Fruit fly (Drosophila melanogaster): ENCODE measurements around the gene CtsL4.
A peak's percentile ranks its signal among the peaks of the same experiment; 100 is the strongest.

CtsL4 gene

DNA sequence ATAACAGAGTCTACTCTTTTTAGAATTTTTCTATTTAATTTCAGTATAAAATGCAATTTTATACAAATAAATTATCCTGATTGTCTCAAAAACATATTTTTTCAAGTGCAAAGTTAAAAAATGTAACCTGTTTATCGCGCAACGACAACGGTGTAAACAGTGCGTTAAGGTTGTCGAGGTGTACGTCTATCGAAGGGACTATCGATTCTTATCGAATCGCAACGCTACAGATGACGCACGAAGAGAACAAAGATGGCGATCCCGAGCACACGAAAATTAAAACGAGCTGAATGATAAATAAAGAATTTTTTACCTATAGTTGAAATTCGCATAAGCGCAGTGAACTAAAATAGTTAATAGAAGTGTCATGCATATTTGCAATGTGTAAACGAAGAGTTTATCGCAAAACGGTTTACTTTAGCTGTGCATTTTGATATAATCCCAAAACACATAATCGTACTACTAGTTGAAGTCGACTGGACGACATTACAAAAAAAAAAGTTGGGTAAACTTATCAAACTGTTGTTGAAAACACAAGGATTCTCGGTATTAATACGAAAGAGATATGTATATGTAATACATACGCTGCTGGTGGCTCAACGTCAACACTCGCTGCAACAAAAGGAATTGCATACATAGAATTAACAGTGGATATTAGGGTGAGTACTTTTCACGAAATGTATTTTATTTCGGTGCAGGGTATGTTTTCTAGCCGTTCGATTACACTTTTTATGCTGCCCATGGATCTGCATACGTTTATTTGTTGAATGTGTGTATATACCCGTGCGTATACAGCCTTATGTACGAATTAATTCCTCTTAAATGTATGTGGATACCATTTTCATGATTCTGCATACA is 31.7 kb upstream of the CtsL4 start, which contains the start of gene da (continued):
- TF ChIP-seq CG7963 (GFP tag; IDR thresholded peaks at IDR 0.05; ENCODE audit: partially characterized antibody): peak; percentile 44; the same call in 1 of the 3 replicates
- TF ChIP-seq CG13624 (GFP tag; optimal IDR thresholded peaks at IDR 0.05): peak; percentile 63
- peak; percentile 75 for TF ChIP-seq Rfx (GFP tag; IDR thresholded peaks at IDR 0.05)
- peak; percentile 69 for TF ChIP-seq BEAF-32 (GFP tag; optimal IDR thresholded peaks at IDR 0.05)
- peak; percentile 65 for TF ChIP-seq HLH54F (GFP tag; optimal IDR thresholded peaks at IDR 0.05)
- TF ChIP-seq Hr3 (GFP tag; optimal IDR thresholded peaks at IDR 0.05): peak; percentile 61
- TF ChIP-seq slou (GFP tag; optimal IDR thresholded peaks at IDR 0.05): no peak
- peak; percentile 21 for TF ChIP-seq CG8388 (GFP tag; optimal IDR thresholded peaks at IDR 0.05)
- TF ChIP-seq Dip3 (GFP tag; optimal IDR thresholded peaks at IDR 0.05): peak; percentile 45
- peak; percentile 24 for TF ChIP-seq CG17568 (GFP tag; optimal IDR thresholded peaks at IDR 0.05)
- peak; percentile 64 for TF ChIP-seq D19B (GFP tag; optimal IDR thresholded peaks at IDR 0.05)
- TF ChIP-seq D19A (tag; optimal IDR thresholded peaks at IDR 0.05): peak; percentile 75
- TF ChIP-seq trem (tag; optimal IDR thresholded peaks at IDR 0.05): peak; percentile 59
- TF ChIP-seq sob (GFP tag; IDR thresholded peaks at IDR 0.05): peak; percentile 62; the same call in 1 of the 2 replicates
- TF ChIP-seq cas (GFP tag; IDR thresholded peaks at IDR 0.05): no peak
- peak; percentile 68 for TF ChIP-seq az2 (GFP tag; optimal IDR thresholded peaks at IDR 0.05)
- TF ChIP-seq br (optimal IDR thresholded peaks at IDR 0.05): no peak
- TF ChIP-seq CG3847 (GFP tag; IDR thresholded peaks at IDR 0.05): peak; percentile 15; the same call in 1 of the 2 replicates
- peak; percentile 95 for TF ChIP-seq Ets97D (GFP tag; optimal IDR thresholded peaks at IDR 0.05)
- no peak for TF ChIP-seq Ravus (GFP tag; IDR thresholded peaks at IDR 0.05)
- no peak for TF ChIP-seq fd64A (GFP tag; optimal IDR thresholded peaks at IDR 0.05)
- TF ChIP-seq CG30020 (tag; optimal IDR thresholded peaks at IDR 0.05): peak; percentile 99
- peak; percentile 26 for TF ChIP-seq pnt (GFP tag; optimal IDR thresholded peaks at IDR 0.05)
- TF ChIP-seq CG9876 (GFP tag; optimal IDR thresholded peaks at IDR 0.05): peak; percentile 19
- peak; percentile 5 for TF ChIP-seq Max (GFP tag; optimal IDR thresholded peaks at IDR 0.05)
- TF ChIP-seq tna (GFP tag; IDR thresholded peaks at IDR 0.05; ENCODE audit: partially characterized antibody): peak; percentile 13; the same call in 1 of the 2 replicates
- no peak for TF ChIP-seq CG1832 (GFP tag; optimal IDR thresholded peaks at IDR 0.05)
- TF ChIP-seq CG7745 (tag; optimal IDR thresholded peaks at IDR 0.05): no peak
- no peak for TF ChIP-seq CG2129 (GFP tag; IDR thresholded peaks at IDR 0.05; ENCODE audit: partially characterized antibody)
- TF ChIP-seq CG12659 (GFP tag; optimal IDR thresholded peaks at IDR 0.05): peak; percentile 91
- TF ChIP-seq nerfin-1 (tag; optimal IDR thresholded peaks at IDR 0.05): peak; percentile 31
- peak; percentile 98 for TF ChIP-seq Deaf1 (tag; optimal IDR thresholded peaks at IDR 0.05)
- TF ChIP-seq CG31388 (GFP tag; optimal IDR thresholded peaks at IDR 0.05): peak; percentile 7
- no peak for TF ChIP-seq CG9817 (tag; optimal IDR thresholded peaks at IDR 0.05)
- peak; percentile 92 for TF ChIP-seq Med (GFP tag)
- TF ChIP-seq crc (GFP tag; optimal IDR thresholded peaks at IDR 0.05): peak; percentile 34
- TF ChIP-seq CG8944 (GFP tag; optimal IDR thresholded peaks at IDR 0.05): peak; percentile 23
- peak; percentile 61 for TF ChIP-seq CG7839 (tag; optimal IDR thresholded peaks at IDR 0.05)
- no peak for TF ChIP-seq Usf (GFP tag; optimal IDR thresholded peaks at IDR 0.05)
- no peak for TF ChIP-seq Dip2 (GFP tag; IDR thresholded peaks at IDR 0.05)
- peak; percentile 7 for TF ChIP-seq shn (GFP tag; optimal IDR thresholded peaks at IDR 0.05)
- TF ChIP-seq CG3726 (GFP tag; IDR thresholded peaks at IDR 0.05): no peak
- peak; percentile 30 for TF ChIP-seq Mes4 (GFP tag; optimal IDR thresholded peaks at IDR 0.05)
- peak; percentile 18 for TF ChIP-seq CG33557 (GFP tag; optimal IDR thresholded peaks at IDR 0.05)
- TF ChIP-seq kni (GFP tag; optimal IDR thresholded peaks at IDR 0.05): no peak
- TF ChIP-seq zen2 (GFP tag; IDR thresholded peaks at IDR 0.05; ENCODE audit: partially characterized antibody): no peak
- TF ChIP-seq ftz-f1 (GFP tag; optimal IDR thresholded peaks at IDR 0.05): no peak
- peak; percentile 33 for TF ChIP-seq CG18764 (GFP tag; optimal IDR thresholded peaks at IDR 0.05)
- no peak for TF ChIP-seq yki (optimal IDR thresholded peaks at IDR 0.05)
